Fruit fly (Drosophila melanogaster) whole organism, embryonic: Measurements from ENCODE around the gene CG46314.

ENCODE experiments used
- Adf1 ChIP-seq: fragments of 200-800 bp; sonication (Bioruptor generic); IDR thresholded peaks from 2 replicates; pipeline ENCODE4 v1.3.6; 2022; ENCODE audit warnings: missing biosample characterization, missing genetic modification characterization
- Aef1 ChIP-seq: fragments of 200-800 bp; sonication (Bioruptor generic); IDR thresholded peaks from 3 replicates; pipeline ENCODE4 v1.3.6; 2022; ENCODE audit warnings: missing biosample characterization, missing genetic modification characterization
- Bdp1 ChIP-seq: fragments of 200-800 bp; sonication (Bioruptor generic); optimal IDR thresholded peaks from 3 replicates; lab custom pipeline; 2016; ENCODE audit warnings: missing biosample characterization, missing genetic modification characterization
- CG10979 ChIP-seq: fragments of 200-800 bp; sonication (Bioruptor generic); optimal IDR thresholded peaks from 2 replicates; lab custom pipeline; 2018; ENCODE audit warnings: missing biosample characterization, mild to moderate bottlenecking, missing genetic modification characterization, moderate library complexity
- CG11085 ChIP-seq: fragments of 200-800 bp; sonication (Bioruptor generic); IDR thresholded peaks from 2 replicates; pipeline ENCODE4 v1.3.6; 2022; ENCODE audit warnings: missing biosample characterization, missing genetic modification characterization
- CG13123 ChIP-seq: fragments of 200-800 bp; sonication (Bioruptor generic); optimal IDR thresholded peaks from 2 replicates; lab custom pipeline; 2016; ENCODE audit warnings: missing biosample characterization, missing genetic modification characterization
- CG15514 ChIP-seq: fragments of 200-800 bp; sonication (Bioruptor generic); optimal IDR thresholded peaks from 3 replicates; lab custom pipeline; 2017; ENCODE audit warnings: missing biosample characterization, missing genetic modification characterization, mild to moderate bottlenecking, moderate library complexity, missing genetic modification reagents
- CG16779 ChIP-seq: fragments of 200-800 bp; sonication (Bioruptor generic); IDR thresholded peaks from 2 replicates; pipeline ENCODE4 v1.3.6; 2022; ENCODE audit warnings: missing biosample characterization, missing genetic modification characterization
- CG17186 ChIP-seq: fragments of 200-800 bp; sonication (Bioruptor generic); optimal IDR thresholded peaks from 3 replicates; lab custom pipeline; 2017; ENCODE audit warnings: missing biosample characterization, missing genetic modification reagents, missing genetic modification characterization
- CG2120 ChIP-seq: fragments of 200-800 bp; sonication (Bioruptor generic); optimal IDR thresholded peaks from 3 replicates; lab custom pipeline; 2016; ENCODE audit warnings: missing biosample characterization, missing genetic modification characterization
- CG2199 ChIP-seq: fragments of 200-800 bp; sonication (Bioruptor generic); IDR thresholded peaks from 3 replicates; pipeline ENCODE4 v1.3.6; 2022; ENCODE audit warnings: missing biosample characterization, missing genetic modification characterization
- CG30020 ChIP-seq: fragments of 200-800 bp; optimal IDR thresholded peaks from 2 replicates; lab custom pipeline; 2019; ENCODE audit warnings: missing biosample characterization, mild to moderate bottlenecking, missing genetic modification characterization, moderate library complexity
- CG3281 ChIP-seq: fragments of 200-800 bp; sonication (Bioruptor generic); optimal IDR thresholded peaks from 3 replicates; lab custom pipeline; 2017; ENCODE audit warnings: missing biosample characterization, mild to moderate bottlenecking, missing genetic modification characterization
- CG4730 ChIP-seq: fragments of 200-800 bp; sonication (Bioruptor generic); IDR thresholded peaks from 2 replicates; pipeline ENCODE4 v1.3.6; 2022; ENCODE audit warnings: missing biosample characterization, missing genetic modification characterization
- CG6175 ChIP-seq: fragments of 200-800 bp; sonication (Bioruptor generic); IDR thresholded peaks from 3 replicates; pipeline ENCODE4 v1.3.6; 2022; ENCODE audit warnings: missing biosample characterization, missing genetic modification characterization
- CG7987 ChIP-seq: fragments of 200-800 bp; sonication (Bioruptor generic); optimal IDR thresholded peaks from 2 replicates; lab custom pipeline; 2018; ENCODE audit warnings: missing biosample characterization, mild to moderate bottlenecking, missing genetic modification characterization, moderate library complexity
- CG8359 ChIP-seq: fragments of 200-800 bp; sonication (Bioruptor generic); optimal IDR thresholded peaks from 2 replicates; lab custom pipeline; 2017; ENCODE audit warnings: missing biosample characterization, mild to moderate bottlenecking, missing genetic modification characterization, borderline replicate concordance
- CG9609 ChIP-seq: fragments of 200-800 bp; sonication (Bioruptor generic); optimal IDR thresholded peaks from 3 replicates; lab custom pipeline; 2016; ENCODE audit warnings: missing biosample characterization, missing genetic modification characterization
- CG9797 ChIP-seq: fragments of 200-800 bp; sonication (Bioruptor generic); optimal IDR thresholded peaks from 3 replicates; lab custom pipeline; 2018; ENCODE audit warnings: missing biosample characterization, mild to moderate bottlenecking, missing genetic modification characterization
- D19B ChIP-seq: fragments of 200-800 bp; sonication (Bioruptor generic); optimal IDR thresholded peaks from 2 replicates; lab custom pipeline; 2017; ENCODE audit warnings: missing biosample characterization, mild to moderate bottlenecking, missing genetic modification characterization
- Dek ChIP-seq: fragments of 200-800 bp; sonication (Bioruptor generic); optimal IDR thresholded peaks from 3 replicates; lab custom pipeline; 2019; ENCODE audit warnings: missing biosample characterization, mild to moderate bottlenecking, missing genetic modification characterization, moderate library complexity
- Dip3 ChIP-seq: fragments of 200-800 bp; sonication (Bioruptor generic); optimal IDR thresholded peaks from 3 replicates; lab custom pipeline; 2016; ENCODE audit warnings: missing biosample characterization, missing genetic modification characterization
- Dp ChIP-seq: fragments of 200-800 bp; sonication (Bioruptor generic); optimal IDR thresholded peaks from 2 replicates; lab custom pipeline; 2018; ENCODE audit warnings: missing biosample characterization, mild to moderate bottlenecking, missing genetic modification characterization, moderate library complexity
- Fer3 ChIP-seq: fragments of 200-800 bp; sonication (Bioruptor generic); optimal IDR thresholded peaks from 2 replicates; lab custom pipeline; 2018; ENCODE audit warnings: missing biosample characterization, mild to moderate bottlenecking, missing genetic modification characterization, moderate library complexity
- GATAe ChIP-seq: fragments of 200-800 bp; sonication (Bioruptor generic); conservative IDR thresholded peaks from 2 replicates; pipeline ENCODE4 v1.3.6; 2022; ENCODE audit warnings: missing biosample characterization, missing genetic modification characterization
- HLH3B ChIP-seq: fragments of 200-800 bp; sonication (Bioruptor generic); IDR thresholded peaks from 2 replicates; pipeline ENCODE4 v1.3.6; 2022; ENCODE audit warnings: missing biosample characterization, missing genetic modification characterization
- HmgZ ChIP-seq: fragments of 200-800 bp; sonication (Bioruptor generic); optimal IDR thresholded peaks from 2 replicates; lab custom pipeline; 2018; ENCODE audit warnings: missing biosample characterization, mild to moderate bottlenecking, missing genetic modification characterization
- MESR4 ChIP-seq: fragments of 200-800 bp; sonication (Bioruptor generic); optimal IDR thresholded peaks from 2 replicates; lab custom pipeline; 2018; ENCODE audit warnings: missing biosample characterization, mild to moderate bottlenecking, missing genetic modification characterization, moderate library complexity
- Rfx ChIP-seq: fragments of 200-800 bp; sonication (Bioruptor generic); IDR thresholded peaks from 2 replicates; pipeline ENCODE4 v1.3.6; 2022; ENCODE audit warnings: missing biosample characterization, missing genetic modification characterization
- Sin3A ChIP-seq: fragments of >200 bp; optimal IDR thresholded peaks from 2 replicates; lab custom pipeline; 2018
- Trl ChIP-seq, 3 experiments: fragments of >200 bp in 2 of 3; fragments of 200-800 bp in 1 of 3; sonication (Bioruptor generic) in 1 of 3; optimal IDR thresholded peaks; 2 replicates in 1 of 3; 3 replicates in 2 of 3; lab custom pipeline; 2016 to 2017; ENCODE audit warnings: missing biosample characterization in 1 of 3, missing genetic modification characterization in 1 of 3
- al ChIP-seq: fragments of 200-800 bp; sonication (Bioruptor generic); IDR thresholded peaks from 2 replicates; pipeline ENCODE4 v1.3.6; 2022; ENCODE audit warnings: missing biosample characterization, missing genetic modification characterization
- bigmax ChIP-seq: fragments of 200-800 bp; sonication (Bioruptor generic); optimal IDR thresholded peaks from 2 replicates; lab custom pipeline; 2018; ENCODE audit warnings: missing biosample characterization, mild to moderate bottlenecking, missing genetic modification characterization
- cas ChIP-seq: fragments of 200-800 bp; sonication (Bioruptor generic); IDR thresholded peaks from 2 replicates; pipeline ENCODE4 v1.3.6; 2022; ENCODE audit warnings: missing biosample characterization, missing genetic modification characterization
- ewg ChIP-seq: fragments of 200-800 bp; sonication (Bioruptor generic); optimal IDR thresholded peaks from 3 replicates; lab custom pipeline; 2017; ENCODE audit warnings: mild to moderate bottlenecking, missing biosample characterization, missing genetic modification reagents, missing genetic modification characterization
- ftz-f1 ChIP-seq: fragments of 200-800 bp; sonication (Bioruptor generic); optimal IDR thresholded peaks from 2 replicates; lab custom pipeline; 2016; ENCODE audit warnings: missing biosample characterization, missing genetic modification characterization
- fu2 ChIP-seq: fragments of 200-800 bp; sonication (Bioruptor generic); optimal IDR thresholded peaks from 2 replicates; lab custom pipeline; 2016; ENCODE audit warnings: missing biosample characterization, missing genetic modification characterization
- gem ChIP-seq: fragments of 200-800 bp; sonication (Bioruptor generic); optimal IDR thresholded peaks from 2 replicates; lab custom pipeline; 2019; ENCODE audit warnings: missing biosample characterization, mild to moderate bottlenecking, missing genetic modification characterization, moderate library complexity
- her ChIP-seq: fragments of 200-800 bp; sonication (Bioruptor generic); optimal IDR thresholded peaks from 2 replicates; lab custom pipeline; 2016; ENCODE audit warnings: missing biosample characterization, missing genetic modification characterization
- kni ChIP-seq: fragments of 200-800 bp; sonication (Bioruptor generic); optimal IDR thresholded peaks from 3 replicates; lab custom pipeline; 2017; ENCODE audit warnings: mild to moderate bottlenecking, missing biosample characterization, missing genetic modification reagents, missing genetic modification characterization
- knrl ChIP-seq: fragments of 200-800 bp; sonication (Bioruptor generic); IDR thresholded peaks from 3 replicates; pipeline ENCODE4 v1.3.6; 2022; ENCODE audit warnings: missing biosample characterization, missing genetic modification characterization; ENCODE audit not compliant: partially characterized antibody
- pan ChIP-seq, 4 experiments: fragments of >200 bp in 3 of 4; fragments of 200-800 bp in 1 of 4; sonication (Bioruptor generic) in 1 of 4; optimal IDR thresholded peaks in 3 of 4; IDR thresholded peaks in 1 of 4; 2 replicates each; pipeline versions ENCODE4 v1.3.6 to Lab custom; 2017 to 2022; ENCODE audit warnings: missing biosample characterization in 2 of 4, missing genetic modification characterization in 2 of 4, mixed read lengths in 1 of 4
- pzg ChIP-seq: fragments of 200-800 bp; sonication (Bioruptor generic); optimal IDR thresholded peaks from 3 replicates; lab custom pipeline; 2018; ENCODE audit warnings: missing biosample characterization, mild to moderate bottlenecking, missing genetic modification characterization, moderate library complexity
- shn ChIP-seq: fragments of 200-800 bp; sonication (Bioruptor generic); optimal IDR thresholded peaks from 3 replicates; lab custom pipeline; 2016; ENCODE audit warnings: missing biosample characterization, missing genetic modification characterization
- tgo ChIP-seq: fragments of 200-800 bp; sonication (Bioruptor generic); IDR thresholded peaks from 3 replicates; pipeline ENCODE4 v1.3.6; 2022; ENCODE audit warnings: missing biosample characterization, missing genetic modification characterization
- tin ChIP-seq: fragments of 200-800 bp; sonication (Bioruptor generic); optimal IDR thresholded peaks from 3 replicates; lab custom pipeline; 2016; ENCODE audit warnings: missing biosample characterization, missing genetic modification characterization
- trem ChIP-seq: fragments of 200-800 bp; optimal IDR thresholded peaks from 3 replicates; lab custom pipeline; 2019; ENCODE audit warnings: missing biosample characterization, mild to moderate bottlenecking, missing genetic modification characterization, moderate library complexity
- zen ChIP-seq: fragments of 200-800 bp; sonication (Bioruptor generic); optimal IDR thresholded peaks from 3 replicates; lab custom pipeline; 2018; ENCODE audit warnings: missing biosample characterization, mild to moderate bottlenecking, missing genetic modification characterization, moderate library complexity

Gene CG46314

dm6 chr2L:21309754-21310426 lies 4.3 kb upstream of the CG46314 start, which contains the start of gene Mondo (continued):
- TF ChIP-seq gem (tag; lab: Kevin White, UChicago) (peak; percentile 65), Bdp1 (no peak), CG13123 (GFP tag; lab: Kevin White, UChicago) (no peak), HmgZ (tag; lab: Kevin White, UChicago) (peak; percentile 6), CG16779 (GFP tag; lab: Robert Waterston, UW) (0 out of 2 replicates have a peak, but pooled peaks have one; percentile 5), Adf1 (GFP tag; lab: Robert Waterston, UW) (0 out of 2 replicates have a peak, but pooled peaks have one; percentile 13), MESR4 (GFP tag; lab: Kevin White, UChicago) (peak; percentile 84), CG6175 (GFP tag; lab: Robert Waterston, UW) (0 out of 3 replicates have a peak, but pooled peaks have one; percentile 9), CG7987 (no peak), ftz-f1 (GFP tag; lab: Kevin White, UChicago) (peak; percentile 96), her (peak; percentile 99), CG15514 (GFP tag; lab: Kevin White, UChicago) (peak; percentile 42), Dip3 (GFP tag; lab: Kevin White, UChicago) (no peak), D19B (peak; percentile 10), CG8359 (no peak), Dp (GFP tag; lab: Kevin White, UChicago) (no peak), Rfx (GFP tag; lab: Robert Waterston, UW) (peak; percentile 76), pan (optimal IDR thresholded peaks at IDR 0.05; lab: Kevin White, UChicago) (no peak), pan (GFP tag; optimal IDR thresholded peaks at IDR 0.05 in 1 of 2, IDR thresholded peaks at IDR 0.05 in 1 of 2) (peak in 1 of 2 experiments; percentile 69), Dek (tag; lab: Kevin White, UChicago) (peak; percentile 10), tgo (GFP tag; lab: Robert Waterston, UW) (peak; percentile 48; the same call in 2 of the 3 replicates), CG30020 (tag; lab: Kevin White, UChicago) (peak; percentile 89), knrl (GFP tag; lab: Robert Waterston, UW) (no peak), Fer3 (peak; percentile 40), bigmax (GFP tag; lab: Kevin White, UChicago) (peak; percentile 47), kni (no peak), tin (no peak), GATAe (GFP tag; lab: Robert Waterston, UW) (peak; percentile 33; the same call in 1 of the 2 replicates), pzg (GFP tag; lab: Kevin White, UChicago) (peak; percentile 80), al (GFP tag; lab: Robert Waterston, UW) (peak; percentile 36; the same call in 1 of the 2 replicates), HLH3B (0 out of 2 replicates have a peak, but pooled peaks have one; percentile 35), cas (GFP tag; lab: Robert Waterston, UW) (no peak), CG11085 (GFP tag; lab: Robert Waterston, UW) (0 out of 2 replicates have a peak, but pooled peaks have one; percentile 10), CG3281 (GFP tag; lab: Kevin White, UChicago) (no peak), CG2120 (GFP tag; lab: Kevin White, UChicago) (peak; percentile 50), CG9609 (GFP tag; lab: Kevin White, UChicago) (peak; percentile 46), Sin3A (lab: Kevin White, UChicago) (peak; percentile 11), Trl (optimal IDR thresholded peaks at IDR 0.05; lab: Kevin White, UChicago) (peak in 1 of 2 experiments; percentile 44), Trl (GFP tag; optimal IDR thresholded peaks at IDR 0.05; lab: Kevin White, UChicago) (no peak), ewg (GFP tag; lab: Kevin White, UChicago) (peak; percentile 57), CG2199 (GFP tag; lab: Robert Waterston, UW) (peak; percentile 50; the same call in 1 of the 3 replicates), Aef1 (GFP tag; lab: Robert Waterston, UW) (peak; percentile 26; the same call in 1 of the 3 replicates), CG4730 (GFP tag; lab: Robert Waterston, UW) (0 out of 2 replicates have a peak, but pooled peaks have one; percentile 13), CG9797 (GFP tag; lab: Kevin White, UChicago) (peak; percentile 18), shn (peak; percentile 17), CG10979 (tag; lab: Kevin White, UChicago) (peak; percentile 6), zen (tag; lab: Kevin White, UChicago) (peak; percentile 53), CG17186 (peak; percentile 29), fu2 (GFP tag; lab: Kevin White, UChicago) (no peak), trem (peak; percentile 15)
